Fruit fly (Drosophila melanogaster): ENCODE measurements around the gene Pde1c.

Pde1c gene

dm6 chr2L:11842291-11843187, 85.8 kb downstream of the Pde1c start, which contains the start of the genes CG44008, CG14933, CG46426 and CG42486:
Gene CG44008, minus strand, starts transcription at chr2L:11842445.
Gene CG14933, plus strand, starts transcription at chr2L:11842828.
Gene CG46426, plus strand, starts transcription at chr2L:11842828.
Gene CG42486, plus strand, starts transcription at chr2L:11843137.
- TF ChIP-seq CG9948 (tag; optimal IDR thresholded peaks at IDR 0.05) (no peak), CG8301 (tag; optimal IDR thresholded peaks at IDR 0.05) (no peak), CG14655 (GFP tag; optimal IDR thresholded peaks at IDR 0.05) (no peak), CG17806 (tag; optimal IDR thresholded peaks at IDR 0.05) (no peak), fd96Ca (GFP tag; IDR thresholded peaks at IDR 0.05) (no peak), CG10348 (GFP tag; IDR thresholded peaks at IDR 0.05) (no peak), Pif1A (GFP tag; optimal IDR thresholded peaks at IDR 0.05) (no peak), CG8159 (tag; optimal IDR thresholded peaks at IDR 0.05) (no peak), D1 (tag; optimal IDR thresholded peaks at IDR 0.05) (no peak), Pif1B (GFP tag; optimal IDR thresholded peaks at IDR 0.05) (no peak), rn (GFP tag; IDR thresholded peaks at IDR 0.05) (no peak), CG4496 (GFP tag; IDR thresholded peaks at IDR 0.05) (no peak)

- no peak for TF ChIP-seq CG13204 (GFP tag; optimal IDR thresholded peaks at IDR 0.05)
- no peak for TF ChIP-seq Pif1A (GFP tag; optimal IDR thresholded peaks at IDR 0.05)
- TF ChIP-seq rn (GFP tag; IDR thresholded peaks at IDR 0.05): no peak
- no peak for TF ChIP-seq CG12605 (GFP tag; IDR thresholded peaks at IDR 0.05)
- no peak for TF ChIP-seq fd96Ca (GFP tag; IDR thresholded peaks at IDR 0.05)
- no peak for TF ChIP-seq CG4496 (GFP tag; IDR thresholded peaks at IDR 0.05)
- TF ChIP-seq CG8301 (tag; optimal IDR thresholded peaks at IDR 0.05): no peak
- TF ChIP-seq CG32121 (GFP tag; IDR thresholded peaks at IDR 0.05): no peak
- TF ChIP-seq EcR (GFP tag; optimal IDR thresholded peaks at IDR 0.05): no peak
- no peak for TF ChIP-seq CG34367 (tag; optimal IDR thresholded peaks at IDR 0.05)
- no peak for TF ChIP-seq CG17806 (tag; optimal IDR thresholded peaks at IDR 0.05)
- TF ChIP-seq CG9948 (tag; optimal IDR thresholded peaks at IDR 0.05): no peak
- TF ChIP-seq gl (tag; optimal IDR thresholded peaks at IDR 0.05): no peak
- no peak for TF ChIP-seq CG8159 (tag; optimal IDR thresholded peaks at IDR 0.05)
- no peak for TF ChIP-seq Pif1B (GFP tag; optimal IDR thresholded peaks at IDR 0.05)
- TF ChIP-seq CG14655 (GFP tag; optimal IDR thresholded peaks at IDR 0.05): no peak
- no peak for TF ChIP-seq Snoo (tag; optimal IDR thresholded peaks at IDR 0.05)
- no peak for TF ChIP-seq CG15710 (tag; optimal IDR thresholded peaks at IDR 0.05)
Measured at dm6 chr2L:11841538-11841937, 86.8 kb downstream of the Pde1c start.

- TF ChIP-seq CG32121 (GFP tag; IDR thresholded peaks at IDR 0.05) (no peak), CG8159 (tag; optimal IDR thresholded peaks at IDR 0.05) (no peak), rn (GFP tag; IDR thresholded peaks at IDR 0.05) (no peak), D1 (tag; optimal IDR thresholded peaks at IDR 0.05) (no peak), CG17806 (tag; optimal IDR thresholded peaks at IDR 0.05) (no peak), CG15710 (tag; optimal IDR thresholded peaks at IDR 0.05) (no peak), CG12605 (GFP tag; IDR thresholded peaks at IDR 0.05) (no peak), Snoo (tag; optimal IDR thresholded peaks at IDR 0.05) (no peak), fd96Ca (GFP tag; IDR thresholded peaks at IDR 0.05) (no peak), Pif1B (GFP tag; optimal IDR thresholded peaks at IDR 0.05) (no peak), CG13204 (GFP tag; optimal IDR thresholded peaks at IDR 0.05) (no peak), EcR (GFP tag; optimal IDR thresholded peaks at IDR 0.05) (no peak)
Measured at dm6 chr2L:11840391-11840790, 88.0 kb downstream of the Pde1c start, which contains the start of gene CG31704. Gene CG31704, plus strand, starts transcription at chr2L:11840691.

DNA sequence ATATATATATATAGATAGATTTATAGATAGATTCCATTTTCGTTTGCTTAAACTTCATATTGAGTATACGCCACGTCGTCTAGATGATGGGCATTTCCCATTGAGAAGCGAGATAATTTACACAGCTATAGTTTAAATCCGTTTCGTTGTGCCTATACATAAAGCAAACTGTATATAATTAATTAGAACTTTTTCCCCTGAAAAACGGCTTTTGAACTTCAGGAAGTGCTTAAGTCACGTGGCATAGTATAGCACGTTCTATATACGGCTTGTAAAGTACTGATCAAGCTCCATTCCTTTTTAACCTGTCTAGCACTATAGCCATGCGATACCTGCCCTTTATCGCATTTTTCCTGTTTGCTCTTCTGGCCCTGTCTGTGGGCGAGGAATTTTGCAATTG, 88.8 kb downstream of the Pde1c start, which contains the start of gene Sfp33A3:
Gene Sfp33A3 (plus strand): TSS at position 301 of the 400 bp plus-strand sequence.
- TF ChIP-seq CG9948 (tag; optimal IDR thresholded peaks at IDR 0.05): no peak
- TF ChIP-seq CG14655 (GFP tag; optimal IDR thresholded peaks at IDR 0.05): no peak
- no peak for TF ChIP-seq CG15710 (tag; optimal IDR thresholded peaks at IDR 0.05)
- TF ChIP-seq CG8301 (tag; optimal IDR thresholded peaks at IDR 0.05): no peak
- TF ChIP-seq gl (tag; optimal IDR thresholded peaks at IDR 0.05): no peak
- no peak for TF ChIP-seq CG13204 (GFP tag; optimal IDR thresholded peaks at IDR 0.05)
- TF ChIP-seq EcR (GFP tag; optimal IDR thresholded peaks at IDR 0.05): no peak
- TF ChIP-seq CG12605 (GFP tag; IDR thresholded peaks at IDR 0.05): no peak
- TF ChIP-seq Snoo (tag; optimal IDR thresholded peaks at IDR 0.05): no peak
- TF ChIP-seq CG17806 (tag; optimal IDR thresholded peaks at IDR 0.05): no peak
- no peak for TF ChIP-seq rn (GFP tag; IDR thresholded peaks at IDR 0.05)
- TF ChIP-seq Ets98B (GFP tag; IDR thresholded peaks at IDR 0.05): no peak
- TF ChIP-seq fd96Ca (GFP tag; IDR thresholded peaks at IDR 0.05): no peak

- TF ChIP-seq CG34367 (tag; optimal IDR thresholded peaks at IDR 0.05) (no peak), CG13204 (GFP tag; optimal IDR thresholded peaks at IDR 0.05) (no peak), CG17806 (tag; optimal IDR thresholded peaks at IDR 0.05) (no peak), CG14655 (GFP tag; optimal IDR thresholded peaks at IDR 0.05) (no peak), Snoo (tag; optimal IDR thresholded peaks at IDR 0.05) (no peak)
Measured at dm6 chr2L:11837413-11837812, 91.0 kb downstream of the Pde1c start, which contains the start of gene Sfp33A2. Gene Sfp33A2, plus strand, starts transcription at chr2L:11837713.

- TF ChIP-seq D1 (tag; optimal IDR thresholded peaks at IDR 0.05): no peak
- no peak for TF ChIP-seq CG14655 (GFP tag; optimal IDR thresholded peaks at IDR 0.05)
- TF ChIP-seq CG8301 (tag; optimal IDR thresholded peaks at IDR 0.05): no peak
- no peak for TF ChIP-seq Pif1A (GFP tag; optimal IDR thresholded peaks at IDR 0.05)
- no peak for TF ChIP-seq CG4496 (GFP tag; IDR thresholded peaks at IDR 0.05)
- no peak for TF ChIP-seq rn (GFP tag; IDR thresholded peaks at IDR 0.05)
- no peak for TF ChIP-seq gl (tag; optimal IDR thresholded peaks at IDR 0.05)
- no peak for TF ChIP-seq CG10348 (GFP tag; IDR thresholded peaks at IDR 0.05)
- TF ChIP-seq CG15710 (tag; optimal IDR thresholded peaks at IDR 0.05): no peak
Measured at dm6 chr2L:11836943-11837342, 91.4 kb downstream of the Pde1c start, which contains the start of gene Sfp33A4. Gene Sfp33A4, plus strand, starts transcription at chr2L:11837243.

All from whole organism, pupa.